Worm (Caenorhabditis elegans): ENCODE results near the gene F13A2.10.

DNA sequence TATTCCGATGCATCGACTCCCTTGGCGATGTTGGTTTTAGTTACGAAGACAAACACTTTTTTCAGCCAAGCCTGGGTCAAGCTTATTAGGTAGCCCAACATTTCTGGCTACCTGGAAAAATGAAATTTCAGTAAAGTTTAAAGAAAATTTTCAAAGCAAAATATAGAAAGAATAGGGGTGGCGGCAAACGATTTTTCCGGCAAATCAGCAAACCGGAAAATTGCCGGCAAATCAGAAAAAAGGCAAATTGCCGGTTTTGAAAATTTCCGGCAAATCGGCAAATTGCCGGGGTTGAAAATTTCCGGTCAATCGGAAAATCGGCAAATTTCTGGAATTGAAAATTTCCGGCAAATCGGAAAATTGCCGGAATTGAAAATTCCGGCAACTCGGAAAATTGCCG is 8.5 kb downstream of the F13A2.10 start, which contains the start of gene F32D1.8:
- no peak for TF ChIP-seq ama-1 (optimal IDR thresholded peaks at IDR 0.05)
- TF ChIP-seq mab-9 (GFP tag; IDR thresholded peaks at IDR 0.05), result no peak
- TF ChIP-seq jun-1 (tag; optimal IDR thresholded peaks at IDR 0.05), result no peak
- TF ChIP-seq nhr-85 (tag), result no peak
- TF ChIP-seq lin-15B (tag; optimal IDR thresholded peaks at IDR 0.05), result no peak
- TF ChIP-seq nhr-76 (tag; optimal IDR thresholded peaks at IDR 0.05), result no peak
- TF ChIP-seq mef-2 (tag; optimal IDR thresholded peaks at IDR 0.05), result no peak
- TF ChIP-seq efl-3 (GFP tag; optimal IDR thresholded peaks at IDR 0.05), result no peak
- TF ChIP-seq ztf-11 (tag; optimal IDR thresholded peaks at IDR 0.05), result no peak
- no peak for TF ChIP-seq aha-1 (tag; optimal IDR thresholded peaks at IDR 0.05)
- no peak for TF ChIP-seq mdl-1 (tag; optimal IDR thresholded peaks at IDR 0.05)
- no peak for TF ChIP-seq ceh-82 (tag; optimal IDR thresholded peaks at IDR 0.05)
- no peak for TF ChIP-seq nhr-28 (tag; optimal IDR thresholded peaks at IDR 0.05)
- TF ChIP-seq ceh-8 (GFP tag; optimal IDR thresholded peaks at IDR 0.05), result no peak
